Fruit fly (Drosophila melanogaster): ENCODE measurements around the gene RluA-2.
A peak's percentile ranks its signal among the peaks of the same experiment; 100 is the strongest.

Gene RluA-2

dm6 chr2L:10483073-10483472 lies 6.2 kb downstream of the RluA-2 start, which contains the start of gene Grip75:
Grip75 (plus strand) TSS chr2L:10483295.
- no peak for TF ChIP-seq Eip75B (GFP tag; optimal IDR thresholded peaks at IDR 0.05)
- no peak for TF ChIP-seq CG1621 (tag; optimal IDR thresholded peaks at IDR 0.05)
- no peak for TF ChIP-seq CG10631 (GFP tag; optimal IDR thresholded peaks at IDR 0.05)
- TF ChIP-seq Eip93F (GFP tag; optimal IDR thresholded peaks at IDR 0.05): no peak
- TF ChIP-seq achi (GFP tag; optimal IDR thresholded peaks at IDR 0.05): no peak
- no peak for TF ChIP-seq dsx (GFP tag; optimal IDR thresholded peaks at IDR 0.05; ENCODE audit: poor library complexity, severe bottlenecking)
- TF ChIP-seq vri (GFP tag; optimal IDR thresholded peaks at IDR 0.05): no peak
- no peak for TF ChIP-seq Gug (GFP tag; IDR thresholded peaks at IDR 0.05)
- no peak for TF ChIP-seq salr (GFP tag; optimal IDR thresholded peaks at IDR 0.05)
- no peak for TF ChIP-seq eg (GFP tag; IDR thresholded peaks at IDR 0.05)
- no peak for TF ChIP-seq ss (GFP tag; optimal IDR thresholded peaks at IDR 0.05)
- no peak for TF ChIP-seq Hr4 (GFP tag; optimal IDR thresholded peaks at IDR 0.05)
- no peak for TF ChIP-seq CG31627 (GFP tag; optimal IDR thresholded peaks at IDR 0.05)
- no peak for TF ChIP-seq Met (GFP tag; optimal IDR thresholded peaks at IDR 0.05)

dm6 chr2L:10488484-10489223 lies 11.8 kb downstream of the RluA-2 start, which contains the start of the genes Cog4 and CG6144:
Cog4 (minus strand) TSS chr2L:10488622.
CG6144 (plus strand) TSS chr2L:10488694.
- TF ChIP-seq lz (GFP tag; optimal IDR thresholded peaks at IDR 0.05): peak; percentile 70
- no peak for TF ChIP-seq CG3919 (GFP tag; optimal IDR thresholded peaks at IDR 0.05)
- peak; percentile 45 for TF ChIP-seq esn (GFP tag; optimal IDR thresholded peaks at IDR 0.05)
- TF ChIP-seq CG6808 (GFP tag; optimal IDR thresholded peaks at IDR 0.05): no peak
- TF ChIP-seq Eip93F (GFP tag; optimal IDR thresholded peaks at IDR 0.05): peak; percentile 47

dm6 chr2L:10491354-10491753 lies 14.5 kb downstream of the RluA-2 start, which contains the start of gene CG13144:
CG13144 (minus strand) TSS chr2L:10491454.
- no peak for TF ChIP-seq vri (GFP tag; optimal IDR thresholded peaks at IDR 0.05)
- no peak for TF ChIP-seq CG8119 (GFP tag; IDR thresholded peaks at IDR 0.05)
- TF ChIP-seq lz (GFP tag; optimal IDR thresholded peaks at IDR 0.05): no peak
- TF ChIP-seq spab (GFP tag; optimal IDR thresholded peaks at IDR 0.05): no peak
- no peak for TF ChIP-seq Sox15 (GFP tag; optimal IDR thresholded peaks at IDR 0.05)
- no peak for TF ChIP-seq achi (GFP tag; optimal IDR thresholded peaks at IDR 0.05)
- TF ChIP-seq cyc (GFP tag; optimal IDR thresholded peaks at IDR 0.05): no peak
- no peak for TF ChIP-seq Sox102F (GFP tag; optimal IDR thresholded peaks at IDR 0.05)
- TF ChIP-seq CG6276 (GFP tag; optimal IDR thresholded peaks at IDR 0.05): no peak
- no peak for TF ChIP-seq CG7368 (GFP tag; optimal IDR thresholded peaks at IDR 0.05)
- TF ChIP-seq net (GFP tag; optimal IDR thresholded peaks at IDR 0.05): no peak
- TF ChIP-seq Ets21C (GFP tag; optimal IDR thresholded peaks at IDR 0.05): no peak
- TF ChIP-seq CG11902 (GFP tag; optimal IDR thresholded peaks at IDR 0.05): no peak
- no peak for TF ChIP-seq CG31627 (GFP tag; optimal IDR thresholded peaks at IDR 0.05)
- TF ChIP-seq Lpt (GFP tag; optimal IDR thresholded peaks at IDR 0.05): no peak
- no peak for TF ChIP-seq Eip78C (GFP tag)
- no peak for TF ChIP-seq CG11762 (GFP tag; optimal IDR thresholded peaks at IDR 0.05; ENCODE audit: insufficient read depth)
- no peak for TF ChIP-seq CG3919 (GFP tag; optimal IDR thresholded peaks at IDR 0.05)

- no peak for TF ChIP-seq topi (GFP tag; optimal IDR thresholded peaks at IDR 0.05)
- peak; percentile 57 for TF ChIP-seq fkh (GFP tag; optimal IDR thresholded peaks at IDR 0.05)
- TF ChIP-seq Smox (GFP tag; optimal IDR thresholded peaks at IDR 0.05): no peak
- TF ChIP-seq Eip75B (GFP tag; optimal IDR thresholded peaks at IDR 0.05): no peak
- TF ChIP-seq CG10631 (GFP tag; optimal IDR thresholded peaks at IDR 0.05): no peak
Measured at dm6 chr2L:10495495-10495894, 18.6 kb downstream of the RluA-2 start.

All from whole organism, prepupa.